Worm (Caenorhabditis elegans) whole organism, L4 larva: ENCODE measurements around the gene K09D9.1.
A peak's percentile ranks its signal among the peaks of the same experiment; 100 is the strongest.
"Not testable (repeated sequence)": the region's sequence is repeated elsewhere in the genome, so short reads cannot be mapped to it uniquely, and the experiment has no call there.

Source experiments
- F10B5.3 ChIP-seq: sonication (generic microtip); optimal IDR thresholded peaks from 2 replicates; lab custom pipeline; 2016; ENCODE audit warnings: mild to moderate bottlenecking, missing genetic modification characterization, missing compliant biosample characterization
- F37D6.2 ChIP-seq: sonication (generic microtip); optimal IDR thresholded peaks from 2 replicates; lab custom pipeline; 2016; ENCODE audit warnings: mild to moderate bottlenecking, missing genetic modification characterization, missing compliant biosample characterization
- F49E8.2 ChIP-seq: sonication (generic microtip); optimal IDR thresholded peaks from 2 replicates; lab custom pipeline; 2016; ENCODE audit warnings: missing compliant biosample characterization, mild to moderate bottlenecking, missing genetic modification characterization, borderline replicate concordance
- T20F7.1 ChIP-seq: fragments of 200-800 bp; sonication (Bioruptor generic); optimal IDR thresholded peaks from 2 replicates; lab custom pipeline; 2018; ENCODE audit warnings: mild to moderate bottlenecking, missing genetic modification characterization, missing compliant biosample characterization
- aha-1 ChIP-seq: fragments of 150-350 bp; peaks from one replicate; lab custom pipeline; 2014; ENCODE audit warnings: missing biosample characterization, missing genetic modification characterization
- ceh-20 ChIP-seq: fragments of 200-800 bp; sonication (Bioruptor generic); IDR thresholded peaks from 2 replicates; pipeline ENCODE4 v1.3.6; 2022; ENCODE audit warnings: missing genetic modification reagents, missing genetic modification characterization, missing compliant biosample characterization
- ceh-44 ChIP-seq: fragments of 200-800 bp; sonication (Bioruptor generic); IDR thresholded peaks from 2 replicates; pipeline ENCODE4 v1.3.6; 2022; ENCODE audit warnings: missing genetic modification reagents, missing genetic modification characterization, missing compliant biosample characterization
- ctbp-1 ChIP-seq: fragments of 200-800 bp; sonication (Bioruptor generic); IDR thresholded peaks from 2 replicates; pipeline ENCODE4 v1.3.6; 2022; ENCODE audit warnings: missing genetic modification reagents, missing genetic modification characterization, missing compliant biosample characterization
- daf-19 ChIP-seq: fragments of 200-800 bp; sonication (Bioruptor generic); conservative IDR thresholded peaks from 2 replicates; pipeline ENCODE4 v1.3.6; 2022; ENCODE audit warnings: missing genetic modification characterization, missing compliant biosample characterization
- daf-8 ChIP-seq: fragments of 200-800 bp; sonication (Bioruptor generic); IDR thresholded peaks from 2 replicates; pipeline ENCODE4 v1.3.6; 2022; ENCODE audit warnings: missing genetic modification characterization, missing compliant biosample characterization
- dmd-6 ChIP-seq: fragments of 200-800 bp; sonication (Bioruptor generic); IDR thresholded peaks from 2 replicates; pipeline ENCODE4 v1.3.6; 2022; ENCODE audit warnings: missing genetic modification reagents, missing genetic modification characterization, missing compliant biosample characterization
- dmd-9 ChIP-seq: fragments of 200-800 bp; sonication (Bioruptor generic); IDR thresholded peaks from 2 replicates; pipeline ENCODE4 v1.3.6; 2022; ENCODE audit warnings: missing genetic modification reagents, missing genetic modification characterization, missing compliant biosample characterization
- fkh-10 ChIP-seq: fragments of 150-350 bp; optimal IDR thresholded peaks from 2 replicates; lab custom pipeline; 2014; ENCODE audit warnings: missing biosample characterization, missing genetic modification reagents, missing genetic modification characterization
- fos-1 ChIP-seq: fragments of 150-350 bp; optimal IDR thresholded peaks from 2 replicates; lab custom pipeline; 2014; ENCODE audit warnings: missing biosample characterization, missing genetic modification characterization
- gei-8 ChIP-seq: fragments of 200-800 bp; sonication (Bioruptor generic); optimal IDR thresholded peaks from 2 replicates; lab custom pipeline; 2018; ENCODE audit warnings: mild to moderate bottlenecking, missing genetic modification characterization, missing compliant biosample characterization
- lin-29 ChIP-seq: fragments of 200-800 bp; sonication (Bioruptor generic); IDR thresholded peaks from 2 replicates; pipeline ENCODE4 v1.3.6; 2022; ENCODE audit warnings: missing genetic modification reagents, missing genetic modification characterization, missing compliant biosample characterization
- lin-38 ChIP-seq: fragments of 200-800 bp; sonication (Bioruptor generic); IDR thresholded peaks from 2 replicates; pipeline ENCODE4 v1.3.6; 2022; ENCODE audit warnings: missing genetic modification reagents, missing genetic modification characterization, missing compliant biosample characterization
- lir-3 ChIP-seq: sonication (generic microtip); optimal IDR thresholded peaks from 2 replicates; lab custom pipeline; 2016; ENCODE audit warnings: mild to moderate bottlenecking, missing genetic modification characterization, missing compliant biosample characterization
- lsy-2 ChIP-seq, 2 experiments: fragments of 150-350 bp in 1 of 2; sonication (generic microtip) in 1 of 2; optimal IDR thresholded peaks; 2 replicates each; lab custom pipeline; 2014 to 2017; ENCODE audit warnings: missing biosample characterization in 2 of 2, missing genetic modification characterization in 2 of 2
- madf-9 ChIP-seq: fragments of 200-800 bp; sonication (Bioruptor generic); conservative IDR thresholded peaks from 2 replicates; pipeline ENCODE4 v1.3.6; 2022; ENCODE audit warnings: missing genetic modification reagents, missing genetic modification characterization, missing compliant biosample characterization
- mes-2 ChIP-seq: sonication (generic microtip); optimal IDR thresholded peaks from 2 replicates; lab custom pipeline; 2016; ENCODE audit warnings: missing genotype, mild to moderate bottlenecking, missing genetic modification characterization, missing compliant biosample characterization; ENCODE audit not compliant: poor library complexity, severe bottlenecking
- nhr-41 ChIP-seq: fragments of 200-800 bp; sonication (Bioruptor generic); IDR thresholded peaks from 2 replicates; pipeline ENCODE4 v1.3.6; 2022; ENCODE audit warnings: missing genetic modification reagents, missing genetic modification characterization, missing compliant biosample characterization
- nhr-42 ChIP-seq: fragments of 200-800 bp; sonication (Bioruptor generic); IDR thresholded peaks from 2 replicates; pipeline ENCODE4 v1.3.6; 2022; ENCODE audit warnings: missing genetic modification characterization, missing compliant biosample characterization
- pha-4 ChIP-seq, 2 experiments: fragments of 150-350 bp in 1 of 2; fragments of 200-800 bp in 1 of 2; sonication (Bioruptor generic) in 1 of 2; IDR thresholded peaks in 1 of 2; optimal IDR thresholded peaks in 1 of 2; 2 replicates each; pipeline versions ENCODE4 v1.3.6 to Lab custom; 2014 to 2022; ENCODE audit warnings: missing genetic modification characterization in 2 of 2, missing genetic modification reagents in 2 of 2, missing biosample characterization in 1 of 2, missing compliant biosample characterization in 1 of 2
- pqm-1 ChIP-seq: sonication (generic microtip); optimal IDR thresholded peaks from 2 replicates; lab custom pipeline; 2017; ENCODE audit warnings: missing biosample characterization, missing genetic modification characterization
- rbr-2 ChIP-seq: sonication (generic microtip); optimal IDR thresholded peaks from 2 replicates; lab custom pipeline; 2016; ENCODE audit warnings: missing genotype, missing genetic modification characterization, missing compliant biosample characterization
- sdz-12 ChIP-seq: fragments of 200-800 bp; sonication (Bioruptor generic); optimal IDR thresholded peaks from 2 replicates; lab custom pipeline; 2018; ENCODE audit warnings: mild to moderate bottlenecking, missing genetic modification characterization, missing compliant biosample characterization
- snpc-1.2 ChIP-seq: fragments of 200-800 bp; sonication (Bioruptor generic); IDR thresholded peaks from 2 replicates; pipeline ENCODE4 v1.3.6; 2022; ENCODE audit warnings: missing genetic modification reagents, missing genetic modification characterization, missing compliant biosample characterization
- snpc-4 ChIP-seq: fragments of 150-350 bp; optimal IDR thresholded peaks from 2 replicates; lab custom pipeline; 2014; ENCODE audit warnings: missing biosample characterization, missing genetic modification characterization
- unc-39 ChIP-seq: sonication (generic microtip); optimal IDR thresholded peaks from 2 replicates; lab custom pipeline; 2017; ENCODE audit warnings: missing biosample characterization, missing genetic modification characterization
- unc-62 ChIP-seq, 3 experiments: fragments of 150-350 bp in 1 of 3; sonication (generic microtip); optimal IDR thresholded peaks in 2 of 3; peaks in 1 of 3; 1 replicate in 1 of 3; 2 replicates in 2 of 3; lab custom pipeline; 2014 to 2017; ENCODE audit warnings: missing biosample characterization in 3 of 3, missing genetic modification characterization in 3 of 3, missing genetic modification reagents in 3 of 3, missing genotype in 1 of 3
- vab-7 ChIP-seq: fragments of 200-800 bp; sonication (Bioruptor generic); IDR thresholded peaks from 2 replicates; pipeline ENCODE4 v1.3.6; 2022; ENCODE audit warnings: missing genetic modification reagents, missing genetic modification characterization, missing compliant biosample characterization
- zag-1 ChIP-seq: fragments of 150-350 bp; optimal IDR thresholded peaks from 2 replicates; lab custom pipeline; 2014; ENCODE audit warnings: missing biosample characterization, missing genetic modification characterization

K09D9.1 gene

DNA sequence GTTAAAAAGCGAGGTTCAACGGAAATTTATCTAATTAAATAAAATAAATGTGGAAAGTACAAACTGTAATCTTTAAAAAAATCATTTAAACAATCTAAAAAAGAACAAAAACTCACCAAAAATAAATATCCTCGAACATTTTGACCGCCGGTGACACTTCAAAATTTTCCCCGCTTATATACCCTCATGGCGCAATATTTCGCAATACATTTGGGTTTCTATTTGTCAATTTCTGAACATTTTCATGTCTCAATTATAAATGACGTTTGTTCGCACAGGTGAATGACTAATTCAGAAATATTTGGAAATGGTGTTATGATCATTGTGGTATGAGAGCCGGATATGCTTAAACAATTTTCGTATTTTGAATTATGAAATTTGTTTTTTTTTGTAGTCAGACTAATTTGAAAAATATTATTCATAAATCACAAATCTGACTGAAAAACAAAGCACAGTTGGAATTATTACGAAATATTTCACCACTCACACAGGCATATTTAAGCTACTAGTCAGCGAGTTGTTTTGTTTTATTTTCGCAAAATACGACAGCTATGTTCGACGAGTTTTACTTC, 17.1 kb downstream of the K09D9.1 start, which contains the start of the genes C49G7.10 and irg-2 (continued):
- TF ChIP-seq zag-1 (tag; lab: Kevin White, UChicago) (no peak), unc-39 (tag; lab: Kevin White, UChicago) (no peak), mes-2 (tag; lab: Kevin White, UChicago) (no peak), T20F7.1 (GFP tag; lab: Kevin White, UChicago) (peak; percentile 31), daf-19 (GFP tag; lab: Robert Waterston, UW) (no peak), F10B5.3 (tag; lab: Kevin White, UChicago) (no peak), snpc-4 (no peak), nhr-41 (GFP tag; lab: Robert Waterston, UW) (no peak), pqm-1 (tag; lab: Kevin White, UChicago) (peak; percentile 12)
- TF ChIP-seq, all 104 proteins: peak for 10

DNA sequence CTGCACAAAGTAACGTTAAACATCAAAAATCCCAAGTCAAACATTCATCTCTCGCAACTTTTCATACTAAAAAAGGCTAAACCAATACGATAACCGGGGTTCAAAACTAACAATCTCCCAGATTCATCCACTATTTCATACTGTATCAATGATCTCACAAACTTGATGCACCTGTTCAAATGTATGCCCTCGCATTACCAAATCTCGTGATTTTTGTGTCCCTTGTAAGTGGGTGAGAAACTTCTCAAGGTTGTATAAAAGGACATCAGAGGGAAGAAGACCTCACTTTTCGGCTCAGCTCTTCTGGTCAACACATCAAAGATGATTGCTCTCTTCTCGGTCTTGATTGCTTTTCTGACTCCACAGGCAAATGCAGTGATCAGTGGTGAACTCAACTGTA, 18.8 kb downstream of the K09D9.1 start, which contains the start of gene phat-3:
TSS of gene phat-3 (plus strand) at position 301 of the 400 bp plus-strand sequence.
- no peak for TF ChIP-seq daf-8 (GFP tag; lab: Robert Waterston, UW)
- no peak for TF ChIP-seq F49E8.2 (tag; lab: Kevin White, UChicago)

DNA sequence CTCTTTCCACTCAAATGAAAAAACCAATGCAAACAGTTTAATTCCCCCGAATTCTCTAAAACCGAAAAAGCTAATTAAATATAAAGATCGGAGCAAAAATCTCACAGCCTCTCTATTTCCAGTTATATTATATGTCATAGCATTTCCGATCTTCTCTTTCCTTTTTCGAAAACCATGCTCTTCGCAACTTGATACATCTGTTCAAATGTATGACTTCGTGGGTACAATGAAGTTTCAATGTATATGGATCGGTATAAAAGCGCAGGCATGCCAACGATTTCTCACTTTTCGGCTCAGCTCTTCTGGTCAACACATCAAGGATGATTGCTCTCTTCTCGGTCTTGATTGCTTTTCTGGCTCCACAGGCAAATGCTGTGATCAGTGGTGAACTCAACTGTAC, 21.3 kb downstream of the K09D9.1 start, which contains the start of gene phat-7:
TSS of gene phat-7 (plus strand) at position 301 of the 400 bp plus-strand sequence.
- TF ChIP-seq fos-1, result no peak
- TF ChIP-seq zag-1 (tag; lab: Kevin White, UChicago), result no peak
- TF ChIP-seq unc-62 (GFP tag; optimal IDR thresholded peaks at IDR 0.05 in 1 of 2; lab: Kevin White, UChicago), result no peak
- TF ChIP-seq unc-62 (tag; optimal IDR thresholded peaks at IDR 0.05; lab: Kevin White, UChicago), result no peak
- no peak for TF ChIP-seq nhr-41 (GFP tag; lab: Robert Waterston, UW)
- TF ChIP-seq snpc-4, result no peak
- no peak for TF ChIP-seq gei-8
- no peak for TF ChIP-seq lir-3 (tag; lab: Kevin White, UChicago)
- no peak for TF ChIP-seq mes-2 (tag; lab: Kevin White, UChicago)

DNA sequence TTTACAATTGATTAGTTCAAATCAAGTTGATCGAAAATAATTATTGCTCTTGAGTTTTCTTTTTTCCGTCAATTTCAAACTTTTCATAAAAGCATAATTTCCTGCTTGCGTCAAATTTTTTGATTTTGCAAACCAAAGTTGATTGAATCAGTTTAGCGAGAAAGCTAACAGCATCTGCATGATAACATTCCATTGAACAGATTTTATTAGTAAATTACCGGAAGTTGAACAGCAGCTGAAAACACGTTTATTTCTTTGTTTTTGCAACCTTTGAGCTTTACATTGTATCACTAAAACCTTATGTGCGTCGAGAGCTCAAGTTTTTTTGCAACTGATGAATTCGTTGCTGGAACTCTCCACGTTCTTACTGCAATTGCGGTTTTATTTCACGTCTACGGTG, 22.7 kb downstream of the K09D9.1 start, which contains the start of gene srh-169:
TSS of gene srh-169 (plus strand) at position 301 of the 400 bp plus-strand sequence.
- TF ChIP-seq unc-62 (GFP tag; optimal IDR thresholded peaks at IDR 0.05 in 1 of 2; lab: Kevin White, UChicago) (peak in 1 of 2 experiments; percentile 58), unc-62 (tag; optimal IDR thresholded peaks at IDR 0.05; lab: Kevin White, UChicago) (no peak), F37D6.2 (tag; lab: Kevin White, UChicago) (no peak)

DNA sequence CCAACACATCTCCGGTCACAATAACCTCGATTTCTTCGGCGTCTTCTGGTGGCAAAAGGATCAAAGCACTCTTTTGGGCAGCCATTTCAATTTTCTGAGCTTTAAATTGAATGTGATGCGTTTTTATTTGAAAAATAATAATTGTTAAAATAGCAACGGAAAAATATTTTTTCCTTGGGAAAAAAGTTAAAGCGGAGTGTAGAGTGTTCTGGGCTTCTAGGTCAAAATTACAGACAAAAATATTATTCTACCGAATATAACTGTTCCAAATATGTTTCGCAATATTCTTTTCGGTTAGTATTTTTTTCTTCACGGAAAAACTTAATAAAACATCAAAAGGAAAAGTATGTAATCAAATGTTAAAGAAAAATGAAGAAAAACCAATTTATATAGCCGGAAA, 30.2 kb downstream of the K09D9.1 start, which contains the start of gene djr-1.2:
TSS of gene djr-1.2 (minus strand) at position 101 of the 400 bp plus-strand sequence.
- TF ChIP-seq sdz-12 (GFP tag; lab: Kevin White, UChicago), result no peak
- TF ChIP-seq fkh-10 (GFP tag; lab: Kevin White, UChicago), result no peak

DNA sequence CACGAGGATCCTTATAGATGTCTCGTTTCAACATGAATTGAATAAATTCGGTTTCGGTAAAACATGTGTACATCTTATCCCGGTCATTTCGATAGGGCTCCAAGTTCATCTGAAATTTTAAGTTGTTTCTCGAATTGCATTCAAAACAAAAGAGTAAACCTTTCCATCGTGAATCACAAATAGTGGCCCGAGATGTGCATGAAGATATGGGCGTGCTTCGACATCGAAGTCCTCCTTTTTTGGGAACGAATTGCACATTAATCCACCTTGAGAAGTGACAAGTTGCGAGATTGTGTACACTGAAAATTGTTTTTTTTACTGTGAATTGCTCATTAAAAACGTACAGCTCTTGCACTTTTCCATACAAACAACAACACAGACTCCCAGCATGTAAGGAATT, 31.4 kb downstream of the K09D9.1 start:
- TF ChIP-seq unc-62 (GFP tag; optimal IDR thresholded peaks at IDR 0.05 in 1 of 2; lab: Kevin White, UChicago), result peak in 1 of 2 experiments; percentile 93
- TF ChIP-seq unc-62 (tag; optimal IDR thresholded peaks at IDR 0.05; lab: Kevin White, UChicago), result no peak
- no peak for TF ChIP-seq aha-1 (tag; lab: Kevin White, UChicago)

DNA sequence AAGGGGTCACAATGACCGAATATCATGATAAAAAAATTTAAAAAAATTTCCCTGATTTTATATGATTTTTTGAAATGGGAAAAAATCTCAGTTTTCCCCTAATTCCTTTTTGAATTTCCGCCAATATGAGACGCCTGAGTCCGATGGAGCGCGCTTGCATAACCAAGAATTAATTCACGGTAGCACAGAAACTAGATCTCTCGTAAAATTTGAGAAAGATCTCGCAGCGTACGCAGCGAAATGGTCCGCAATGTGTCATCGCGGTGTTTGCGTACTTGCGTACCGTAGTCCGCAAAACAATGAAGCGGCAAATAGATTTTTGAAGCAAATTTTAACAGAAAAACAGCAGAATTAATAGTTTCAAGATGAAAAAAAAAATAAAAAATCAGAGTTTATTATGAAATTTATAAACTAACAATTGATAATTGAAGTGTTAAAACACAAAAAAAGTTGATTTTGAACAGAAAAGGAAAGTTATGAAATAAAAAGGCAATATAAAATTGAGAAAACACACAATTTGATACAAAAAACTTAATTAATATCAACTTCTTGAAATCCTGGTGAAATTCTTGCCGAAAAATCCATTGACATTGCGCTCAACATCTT, 38.8 kb downstream of the K09D9.1 start:
- peak in 1 of 2 experiments; percentile 0 for TF ChIP-seq lsy-2 (tag; optimal IDR thresholded peaks at IDR 0.05; lab: Kevin White, UChicago)
- TF ChIP-seq madf-9, result peak; percentile 33; the same call in 1 of the 2 replicates
- peak; percentile 38; the same call in 1 of the 2 replicates for TF ChIP-seq snpc-1.2 (GFP tag; lab: Robert Waterston, UW)
- 0 out of 2 replicates have a peak, but pooled peaks have one; percentile 39 for TF ChIP-seq dmd-9 (GFP tag; lab: Robert Waterston, UW)
- peak; percentile 81; the same call in 1 of the 2 replicates for TF ChIP-seq ceh-20
- TF ChIP-seq ceh-44, result peak; percentile 39; the same call in 1 of the 2 replicates
- TF ChIP-seq nhr-42 (GFP tag; lab: Robert Waterston, UW), result peak; percentile 86
- peak; percentile 61; the same call in 1 of the 2 replicates for TF ChIP-seq pha-4 (GFP tag; IDR thresholded peaks at IDR 0.05; lab: Robert Waterston, UW)
- TF ChIP-seq pha-4 (tag; optimal IDR thresholded peaks at IDR 0.05; lab: Kevin White, UChicago), result not testable (repeated sequence)
- peak; percentile 40 for TF ChIP-seq rbr-2 (tag; lab: Kevin White, UChicago)
- peak; percentile 98 for TF ChIP-seq lin-38
- peak; percentile 70 for TF ChIP-seq dmd-6 (GFP tag; lab: Robert Waterston, UW)
- peak; percentile 63 for TF ChIP-seq vab-7 (GFP tag; lab: Robert Waterston, UW)
- peak; percentile 77; the same call in 1 of the 2 replicates for TF ChIP-seq lin-29
- peak; percentile 87; the same call in 1 of the 2 replicates for TF ChIP-seq ctbp-1 (GFP tag; lab: Robert Waterston, UW)
